Fruit fly (Drosophila melanogaster): Measurements from ENCODE around the gene CCT2.

CCT2 gene

dm6 chrX:9119671-9120364, 30.5 kb downstream of the CCT2 start (continued):
- TF ChIP-seq pan (optimal IDR thresholded peaks at IDR 0.05) = no peak
- TF ChIP-seq pan (GFP tag; optimal IDR thresholded peaks at IDR 0.05 in 1 of 2, IDR thresholded peaks at IDR 0.05 in 1 of 2) = no peak
- TF ChIP-seq hkb (optimal IDR thresholded peaks at IDR 0.05) = no peak
- no peak for TF ChIP-seq hkb (GFP tag; IDR thresholded peaks at IDR 0.05)
- no peak for TF ChIP-seq Kr (GFP tag; optimal IDR thresholded peaks at IDR 0.05)
- TF ChIP-seq CG9437 (GFP tag; optimal IDR thresholded peaks at IDR 0.05) = no peak
- no peak for TF ChIP-seq B-H2 (GFP tag; optimal IDR thresholded peaks at IDR 0.05)
- no peak for TF ChIP-seq shn (GFP tag; optimal IDR thresholded peaks at IDR 0.05)
- TF ChIP-seq az2 (GFP tag; optimal IDR thresholded peaks at IDR 0.05) = no peak
- no peak for TF ChIP-seq pzg (GFP tag; optimal IDR thresholded peaks at IDR 0.05)
- peak; percentile 15 for TF ChIP-seq Blimp-1 (GFP tag; optimal IDR thresholded peaks at IDR 0.05)
- peak in 1 of 2 experiments; percentile 21 for TF ChIP-seq chif (GFP tag; optimal IDR thresholded peaks at IDR 0.05)
- peak; percentile 28 for TF ChIP-seq CG12391 (tag; optimal IDR thresholded peaks at IDR 0.05)
- TF ChIP-seq CG14710 (tag; optimal IDR thresholded peaks at IDR 0.05) = peak; percentile 22
- no peak for TF ChIP-seq onecut (GFP tag; IDR thresholded peaks at IDR 0.05)
- no peak for TF ChIP-seq CG11456 (GFP tag; IDR thresholded peaks at IDR 0.05)
- TF ChIP-seq tin (GFP tag; optimal IDR thresholded peaks at IDR 0.05) = peak; percentile 43
- TF ChIP-seq insv (GFP tag; optimal IDR thresholded peaks at IDR 0.05) = no peak
- no peak for TF ChIP-seq CG30020 (tag; optimal IDR thresholded peaks at IDR 0.05)
- peak; percentile 6 for TF ChIP-seq Myb (GFP tag; optimal IDR thresholded peaks at IDR 0.05)
- TF ChIP-seq CG11695 (GFP tag; IDR thresholded peaks at IDR 0.05) = no peak
- peak; percentile 58; the same call in 2 of the 3 replicates for TF ChIP-seq sr (GFP tag; IDR thresholded peaks at IDR 0.05)
- peak; percentile 46 for TF ChIP-seq CoRest (tag; optimal IDR thresholded peaks at IDR 0.05)
- TF ChIP-seq scrt (GFP tag; optimal IDR thresholded peaks at IDR 0.05) = no peak
- no peak for TF ChIP-seq CG18476 (GFP tag; optimal IDR thresholded peaks at IDR 0.05)
- TF ChIP-seq CG11247 (GFP tag; IDR thresholded peaks at IDR 0.05) = no peak
- no peak for TF ChIP-seq ssp (GFP tag; IDR thresholded peaks at IDR 0.05)
- TF ChIP-seq CG7271 (tag; optimal IDR thresholded peaks at IDR 0.05) = no peak
- TF ChIP-seq slbo (GFP tag; IDR thresholded peaks at IDR 0.05) = no peak
- TF ChIP-seq CG6272 (GFP tag; IDR thresholded peaks at IDR 0.05) = no peak
- no peak for TF ChIP-seq Dip2 (GFP tag; IDR thresholded peaks at IDR 0.05)
- TF ChIP-seq Sox102F (GFP tag; optimal IDR thresholded peaks at IDR 0.05) = no peak
- TF ChIP-seq CG42726 (GFP tag; IDR thresholded peaks at IDR 0.05; ENCODE audit: partially characterized antibody) = no peak
- TF ChIP-seq CG3726 (GFP tag; IDR thresholded peaks at IDR 0.05) = no peak
- TF ChIP-seq schlank (tag; optimal IDR thresholded peaks at IDR 0.05) = no peak
- TF ChIP-seq z (GFP tag; IDR thresholded peaks at IDR 0.05) = no peak
- peak in 1 of 2 experiments; percentile 18 for TF ChIP-seq bsh (GFP tag; optimal IDR thresholded peaks at IDR 0.05)
- TF ChIP-seq CG10321 (GFP tag; IDR thresholded peaks at IDR 0.05) = no peak
- TF ChIP-seq disco-r (GFP tag; optimal IDR thresholded peaks at IDR 0.05) = no peak
- TF ChIP-seq Hr39 (optimal IDR thresholded peaks at IDR 0.05) = no peak
- TF ChIP-seq esg (GFP tag; conservative IDR thresholded peaks at IDR 0.05) = no peak
- TF ChIP-seq CG34422 (GFP tag; IDR thresholded peaks at IDR 0.05) = no peak
- no peak for TF ChIP-seq Bgb (GFP tag; IDR thresholded peaks at IDR 0.05; ENCODE audit: partially characterized antibody)
- no peak for TF ChIP-seq CG8478 (optimal IDR thresholded peaks at IDR 0.05)
- TF ChIP-seq Xrp1 (GFP tag; IDR thresholded peaks at IDR 0.05) = no peak
- TF ChIP-seq Usf (GFP tag; optimal IDR thresholded peaks at IDR 0.05) = no peak
- TF ChIP-seq kah (GFP tag; optimal IDR thresholded peaks at IDR 0.05) = no peak
- peak; percentile 35; the same call in 1 of the 2 replicates for TF ChIP-seq CG31441 (GFP tag; IDR thresholded peaks at IDR 0.05)
- TF ChIP-seq sim (GFP tag; IDR thresholded peaks at IDR 0.05) = no peak
- TF ChIP-seq gro (GFP tag; optimal IDR thresholded peaks at IDR 0.05) = no peak
- TF ChIP-seq jing (GFP tag; optimal IDR thresholded peaks at IDR 0.05) = no peak
- no peak for TF ChIP-seq CG3065 (GFP tag; optimal IDR thresholded peaks at IDR 0.05)
